Worm (Caenorhabditis elegans) whole organism, L4 larva: Measurements from ENCODE around the gene col-95.

Source experiments
- T20F7.1 ChIP-seq: fragments of 200-800 bp; sonication (Bioruptor generic); optimal IDR thresholded peaks from 2 replicates; lab custom pipeline; 2018; ENCODE audit warnings: mild to moderate bottlenecking, missing genetic modification characterization, missing compliant biosample characterization
- aha-1 ChIP-seq: fragments of 150-350 bp; peaks from one replicate; lab custom pipeline; 2014; ENCODE audit warnings: missing biosample characterization, missing genetic modification characterization
- daf-8 ChIP-seq: fragments of 200-800 bp; sonication (Bioruptor generic); IDR thresholded peaks from 2 replicates; pipeline ENCODE4 v1.3.6; 2022; ENCODE audit warnings: missing genetic modification characterization, missing compliant biosample characterization
- dmd-6 ChIP-seq: fragments of 200-800 bp; sonication (Bioruptor generic); IDR thresholded peaks from 2 replicates; pipeline ENCODE4 v1.3.6; 2022; ENCODE audit warnings: missing genetic modification reagents, missing genetic modification characterization, missing compliant biosample characterization
- dve-1 ChIP-seq: sonication (generic microtip); optimal IDR thresholded peaks from 2 replicates; lab custom pipeline; 2017; ENCODE audit warnings: antibody characterized with exemption, mild to moderate bottlenecking, missing genetic modification characterization, missing compliant biosample characterization; ENCODE audit not compliant: insufficient read depth
- rbr-2 ChIP-seq: sonication (generic microtip); optimal IDR thresholded peaks from 2 replicates; lab custom pipeline; 2016; ENCODE audit warnings: missing genotype, missing genetic modification characterization, missing compliant biosample characterization
- unc-62 ChIP-seq, 3 experiments: fragments of 150-350 bp in 1 of 3; sonication (generic microtip); optimal IDR thresholded peaks in 2 of 3; peaks in 1 of 3; 1 replicate in 1 of 3; 2 replicates in 2 of 3; lab custom pipeline; 2014 to 2017; ENCODE audit warnings: missing biosample characterization in 3 of 3, missing genetic modification characterization in 3 of 3, missing genetic modification reagents in 3 of 3, missing genotype in 1 of 3
- zfp-2 ChIP-seq: sonication (generic microtip); optimal IDR thresholded peaks from 2 replicates; lab custom pipeline; 2016; ENCODE audit warnings: mild to moderate bottlenecking, missing genetic modification characterization, missing compliant biosample characterization
- zfp-3 ChIP-seq: fragments of 200-800 bp; sonication (Bioruptor generic); conservative IDR thresholded peaks from 2 replicates; pipeline ENCODE4 v1.3.6; 2022; ENCODE audit warnings: missing genetic modification reagents, missing genetic modification characterization, missing compliant biosample characterization

The col-95 gene

ce11 chrIII:11746718-11747117 is 42.9 kb downstream of the col-95 start, which contains the start of gene mrt-2 (continued):
- TF ChIP-seq rbr-2 (peak; percentile 48), dve-1 (tag; lab: Kevin White, UChicago) (peak; percentile 64), dmd-6 (GFP tag; lab: Robert Waterston, UW) (peak; percentile 46), daf-8 (GFP tag; lab: Robert Waterston, UW) (no peak), T20F7.1 (GFP tag; lab: Kevin White, UChicago) (no peak)

DNA sequence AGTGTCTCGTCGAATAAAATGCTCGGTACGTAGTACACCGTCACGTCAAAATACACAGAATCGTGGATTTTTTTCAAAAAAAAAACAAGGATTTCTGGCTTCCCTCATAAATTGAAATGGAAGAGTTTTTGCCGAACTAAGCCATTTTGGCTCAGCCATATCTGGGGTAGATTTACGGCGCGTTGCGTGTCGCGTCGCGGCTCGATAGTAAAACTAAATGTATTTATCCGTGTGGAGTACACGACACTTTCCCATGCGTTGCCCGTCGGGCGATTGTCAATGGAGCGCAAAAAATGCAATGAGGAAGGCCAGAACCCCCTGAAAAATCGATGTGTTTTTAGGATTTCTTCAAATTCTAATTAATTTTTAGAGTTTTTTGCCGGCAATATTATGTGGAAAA is 46.4 kb downstream of the col-95 start:
- TF ChIP-seq zfp-2 (tag; lab: Kevin White, UChicago) (no peak), unc-62 (GFP tag; optimal IDR thresholded peaks at IDR 0.05 in 1 of 2; lab: Kevin White, UChicago) (peak in 1 of 2 experiments; percentile 92), unc-62 (tag; optimal IDR thresholded peaks at IDR 0.05; lab: Kevin White, UChicago) (no peak), aha-1 (peak; percentile 46)

DNA sequence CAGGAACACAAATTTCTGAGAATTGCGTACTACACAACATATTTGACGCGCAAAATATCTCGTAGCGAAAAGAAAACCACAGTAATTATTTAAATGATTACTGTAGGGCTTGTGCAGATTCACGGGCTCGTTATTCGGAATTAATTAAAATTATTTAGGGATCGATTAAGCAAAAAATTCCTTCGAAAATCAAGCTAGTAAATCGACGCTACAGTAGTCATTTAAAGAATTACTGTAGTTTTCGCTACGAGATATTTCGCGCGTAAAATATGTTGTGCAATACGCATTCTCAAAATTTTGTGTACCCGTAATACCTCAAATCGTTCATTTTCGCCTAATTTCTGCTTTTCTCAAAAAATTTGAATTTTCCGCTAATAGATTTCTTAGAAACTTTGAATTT is 47.0 kb downstream of the col-95 start:
- TF ChIP-seq zfp-3 (GFP tag; lab: Robert Waterston, UW), result no peak
- TF ChIP-seq unc-62 (GFP tag; optimal IDR thresholded peaks at IDR 0.05 in 1 of 2; lab: Kevin White, UChicago), result peak in 1 of 2 experiments; percentile 30
- TF ChIP-seq unc-62 (tag; optimal IDR thresholded peaks at IDR 0.05; lab: Kevin White, UChicago), result no peak
- TF ChIP-seq, all 104 proteins: peak for 1
